Worm (Caenorhabditis elegans): ENCODE results near the gene fbxc-33.
"Not testable (repeated sequence)": the region's sequence is repeated elsewhere in the genome, so short reads cannot be mapped to it uniquely, and the experiment has no call there.

fbxc-33 gene

DNA sequence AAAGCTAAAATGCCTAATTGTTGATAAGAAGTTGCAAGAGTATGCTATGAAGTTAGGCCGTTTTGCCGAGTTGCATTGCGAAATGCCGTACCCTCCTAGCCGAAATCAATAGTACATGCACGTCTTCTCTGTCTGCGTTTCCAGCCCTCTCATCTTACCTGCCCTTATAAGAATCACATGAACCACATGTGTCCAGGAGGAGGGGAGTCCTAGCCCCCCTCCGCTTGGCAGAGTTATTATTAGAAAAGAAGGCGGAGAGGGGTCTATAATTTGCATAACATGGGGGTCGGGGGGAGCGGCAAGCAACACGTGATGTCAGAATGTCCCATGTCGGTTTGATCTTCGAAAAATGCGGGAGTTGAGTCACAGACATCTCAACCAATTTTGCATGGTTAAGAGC lies 39.6 kb downstream of the fbxc-33 start:
- TF ChIP-seq lin-39 (tag; optimal IDR thresholded peaks at IDR 0.05) (no peak), nhr-11 (tag; optimal IDR thresholded peaks at IDR 0.05) (no peak), ceh-16 (tag; optimal IDR thresholded peaks at IDR 0.05) (no peak), peb-1 (tag; optimal IDR thresholded peaks at IDR 0.05) (no peak), unc-55 (GFP tag; optimal IDR thresholded peaks at IDR 0.05) (no peak)

DNA sequence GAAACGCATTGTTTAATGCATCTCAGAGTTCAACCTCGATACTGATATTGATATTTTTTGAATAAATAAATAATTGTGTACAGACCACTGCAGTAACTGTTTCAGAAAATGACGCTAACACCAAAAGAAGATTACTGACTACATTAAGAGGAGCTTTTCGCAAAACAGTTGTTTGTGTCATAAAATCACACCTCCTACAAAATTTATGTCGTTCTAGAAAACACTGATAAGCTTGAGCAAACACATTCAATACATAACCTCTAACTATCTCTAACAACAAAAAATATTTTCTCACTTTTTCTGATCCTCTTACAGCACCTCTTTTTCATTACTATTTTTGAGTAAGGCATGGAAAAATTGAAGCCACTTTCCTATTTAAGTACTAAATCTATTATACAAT lies 41.2 kb downstream of the fbxc-33 start, which contains the start of gene fbxc-7:
Gene fbxc-7 (plus strand): TSS at position 301 of the 400 bp plus-strand sequence.
- TF ChIP-seq ZK546.5, ceh-82, lin-39 (tag; optimal IDR thresholded peaks at IDR 0.05): not testable (repeated sequence)

DNA sequence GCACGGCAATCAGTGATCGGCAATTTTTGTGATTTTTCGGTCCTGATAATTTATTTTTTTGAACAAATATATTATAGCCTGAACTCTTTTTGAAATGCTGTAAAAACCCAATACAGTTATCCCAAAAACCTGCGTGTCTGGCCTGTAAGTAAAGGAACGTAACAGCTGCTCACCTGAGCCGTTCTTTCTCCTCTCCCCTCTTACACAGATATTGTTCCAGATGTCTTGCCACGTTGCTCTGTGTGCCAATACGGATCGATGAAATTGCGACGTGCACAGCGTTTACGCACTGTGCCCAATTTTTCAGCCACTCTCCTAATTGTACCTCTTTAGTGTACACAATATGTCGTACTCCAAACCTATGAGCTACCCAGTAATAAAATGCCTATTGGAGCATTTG lies 45.1 kb downstream of the fbxc-33 start, which contains the start of gene sdz-4:
Gene sdz-4 (plus strand): TSS at position 301 of the 400 bp plus-strand sequence.
- TF ChIP-seq egl-27 (tag; optimal IDR thresholded peaks at IDR 0.05) (no peak), lsy-2 (tag; optimal IDR thresholded peaks at IDR 0.05) (no peak), ceh-16 (tag; optimal IDR thresholded peaks at IDR 0.05) (no peak), ZK546.5 (tag; optimal IDR thresholded peaks at IDR 0.05) (no peak), nhr-21 (tag; optimal IDR thresholded peaks at IDR 0.05) (no peak), elt-1 (tag; optimal IDR thresholded peaks at IDR 0.05) (no peak), nhr-25 (tag; optimal IDR thresholded peaks at IDR 0.05) (no peak), unc-39 (tag; optimal IDR thresholded peaks at IDR 0.05) (no peak), gmeb-1 (tag; optimal IDR thresholded peaks at IDR 0.05) (no peak)

DNA sequence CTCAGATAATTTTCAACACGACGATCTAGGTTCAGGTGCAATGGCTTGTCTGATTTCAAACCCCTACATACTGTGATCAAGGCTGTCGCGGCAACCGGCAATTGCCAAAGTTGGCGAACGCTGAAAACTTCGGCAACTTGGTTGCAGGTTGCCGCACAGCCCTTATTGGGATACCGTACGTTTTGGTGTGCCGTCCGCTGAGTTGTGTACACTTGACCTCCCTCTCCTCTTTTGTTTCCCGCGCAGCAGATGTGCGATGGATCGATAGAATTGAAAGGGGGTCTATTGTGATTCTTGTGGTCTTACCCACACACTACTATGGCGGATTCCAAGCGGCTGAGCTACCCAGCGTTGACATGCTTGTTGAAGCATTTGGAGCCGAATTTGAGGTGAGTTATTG lies 46.7 kb downstream of the fbxc-33 start, which contains the start of the genes C32B5.18 and C32B5.7:
Gene C32B5.18 (plus strand): TSS at position 301 of the 400 bp plus-strand sequence.
Gene C32B5.7 (plus strand): TSS at position 311 of the 400 bp plus-strand sequence.
- no peak for TF ChIP-seq ZK546.5 (tag; optimal IDR thresholded peaks at IDR 0.05)
- no peak for TF ChIP-seq elt-1 (tag; optimal IDR thresholded peaks at IDR 0.05)
- TF ChIP-seq fos-1 (tag; optimal IDR thresholded peaks at IDR 0.05), result no peak
- no peak for TF ChIP-seq F13H6.1 (tag; optimal IDR thresholded peaks at IDR 0.05)
- TF ChIP-seq ceh-82 (tag; optimal IDR thresholded peaks at IDR 0.05), result no peak
- TF ChIP-seq aly-2 (tag; optimal IDR thresholded peaks at IDR 0.05), result no peak
- TF ChIP-seq peb-1 (tag; optimal IDR thresholded peaks at IDR 0.05), result no peak
- TF ChIP-seq lin-13 (GFP tag; optimal IDR thresholded peaks at IDR 0.05), result no peak
- TF ChIP-seq mbf-1 (tag; optimal IDR thresholded peaks at IDR 0.05), result no peak
- no peak for TF ChIP-seq ztf-1 (GFP tag; conservative IDR thresholded peaks at IDR 0.05)
- TF ChIP-seq blmp-1 (tag; optimal IDR thresholded peaks at IDR 0.05; ENCODE audit: insufficient read depth), result no peak
- TF ChIP-seq snpc-4 (tag; optimal IDR thresholded peaks at IDR 0.05), result no peak
- no peak for TF ChIP-seq unc-39 (tag; optimal IDR thresholded peaks at IDR 0.05)

DNA sequence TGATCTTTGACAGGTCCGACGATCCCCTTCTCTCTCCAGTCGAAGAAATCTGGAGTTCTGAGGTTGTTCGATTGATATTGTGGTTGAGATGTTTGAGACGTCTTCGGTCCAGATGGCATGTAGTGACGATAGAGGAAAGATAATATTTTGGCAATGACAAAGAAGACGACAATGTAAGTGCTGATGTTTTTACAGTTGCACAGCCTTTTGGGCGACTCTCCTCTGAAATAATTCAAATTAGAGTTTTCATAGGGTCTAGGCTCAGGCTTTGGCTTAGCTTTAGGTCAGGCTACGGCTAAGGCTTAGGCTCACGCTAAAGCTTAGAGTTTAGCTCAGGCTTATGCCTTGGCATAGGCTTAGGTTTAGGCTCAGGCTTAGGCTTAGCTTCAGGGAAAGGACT lies 48.5 kb downstream of the fbxc-33 start, which contains the start of gene C32B5.13:
Gene C32B5.13 (minus strand): TSS at position 101 of the 400 bp plus-strand sequence.
- TF ChIP-seq F13H6.1 (tag; optimal IDR thresholded peaks at IDR 0.05) (no peak), aly-2 (tag; optimal IDR thresholded peaks at IDR 0.05) (no peak), skn-1 (tag; optimal IDR thresholded peaks at IDR 0.05) (no peak), snpc-4 (tag; optimal IDR thresholded peaks at IDR 0.05) (no peak), nhr-25 (tag; optimal IDR thresholded peaks at IDR 0.05) (no peak), mab-5 (tag; optimal IDR thresholded peaks at IDR 0.05) (no peak), ZK546.5 (tag; optimal IDR thresholded peaks at IDR 0.05) (no peak), Y55F3AM.14 (GFP tag; optimal IDR thresholded peaks at IDR 0.05) (no peak), C34F6.9 (tag; optimal IDR thresholded peaks at IDR 0.05) (no peak), alr-1 (tag; optimal IDR thresholded peaks at IDR 0.05) (no peak), ceh-82 (tag; optimal IDR thresholded peaks at IDR 0.05) (no peak), fos-1 (tag; optimal IDR thresholded peaks at IDR 0.05) (no peak), sma-3 (GFP tag; optimal IDR thresholded peaks at IDR 0.05) (no peak), nhr-21 (tag; optimal IDR thresholded peaks at IDR 0.05) (no peak), unc-55 (GFP tag; optimal IDR thresholded peaks at IDR 0.05) (no peak)
